Fruit fly (Drosophila melanogaster): ENCODE results near the gene alpha-Est5.

Gene alpha-Est5

dm6 chr3R:7492099-7492498 lies 44.1 kb downstream of the alpha-Est5 start (continued):
- no peak for TF ChIP-seq CG32767 (GFP tag; IDR thresholded peaks at IDR 0.05)
- TF ChIP-seq CG13287 (GFP tag; IDR thresholded peaks at IDR 0.05; ENCODE audit: partially characterized antibody): peak; percentile 48; the same call in 1 of the 2 replicates
- peak; percentile 61 for TF ChIP-seq slbo (GFP tag; IDR thresholded peaks at IDR 0.05)
- TF ChIP-seq HLH4C (GFP tag; IDR thresholded peaks at IDR 0.05; ENCODE audit: partially characterized antibody): peak; percentile 91
- TF ChIP-seq Deaf1 (tag; optimal IDR thresholded peaks at IDR 0.05): no peak
- peak; percentile 41; the same call in 1 of the 2 replicates for TF ChIP-seq al (GFP tag; IDR thresholded peaks at IDR 0.05)
- peak; percentile 34; the same call in 1 of the 2 replicates for TF ChIP-seq vvl (GFP tag; IDR thresholded peaks at IDR 0.05)
- 0 out of 3 replicates have a peak, but pooled peaks have one; percentile 11 for TF ChIP-seq CG34422 (GFP tag; IDR thresholded peaks at IDR 0.05)
- peak; percentile 33 for TF ChIP-seq Oli (tag; optimal IDR thresholded peaks at IDR 0.05)
- peak; percentile 9 for TF ChIP-seq CG7928 (GFP tag; optimal IDR thresholded peaks at IDR 0.05)
- peak; percentile 25 for TF ChIP-seq Blimp-1 (GFP tag; optimal IDR thresholded peaks at IDR 0.05)
- peak; percentile 40 for TF ChIP-seq Ptx1 (GFP tag; IDR thresholded peaks at IDR 0.05)
- TF ChIP-seq toy (GFP tag; IDR thresholded peaks at IDR 0.05): 0 out of 2 replicates have a peak, but pooled peaks have one; percentile 15
- TF ChIP-seq insv (GFP tag; optimal IDR thresholded peaks at IDR 0.05): no peak
- peak; percentile 4 for TF ChIP-seq tin (GFP tag; optimal IDR thresholded peaks at IDR 0.05)
- TF ChIP-seq jumu (GFP tag; optimal IDR thresholded peaks at IDR 0.05): no peak
- peak; percentile 54; the same call in 1 of the 3 replicates for TF ChIP-seq CG6791 (GFP tag; IDR thresholded peaks at IDR 0.05; ENCODE audit: partially characterized antibody)
- TF ChIP-seq Meics (GFP tag; optimal IDR thresholded peaks at IDR 0.05): peak; percentile 26
- 0 out of 2 replicates have a peak, but pooled peaks have one; percentile 15 for TF ChIP-seq CG32772 (GFP tag; IDR thresholded peaks at IDR 0.05)
- peak; percentile 62 for TF ChIP-seq CG16813 (GFP tag; IDR thresholded peaks at IDR 0.05; ENCODE audit: partially characterized antibody)
- peak; percentile 28 for TF ChIP-seq CG17359 (tag; optimal IDR thresholded peaks at IDR 0.05)
- TF ChIP-seq ato (GFP tag; IDR thresholded peaks at IDR 0.05; ENCODE audit: partially characterized antibody): peak; percentile 65
- TF ChIP-seq CG11504 (tag; optimal IDR thresholded peaks at IDR 0.05): peak; percentile 45
- TF ChIP-seq ftz-f1 (GFP tag; optimal IDR thresholded peaks at IDR 0.05): peak; percentile 89
- TF ChIP-seq dmrt99B (tag; optimal IDR thresholded peaks at IDR 0.05): peak; percentile 22
- peak; percentile 58 for TF ChIP-seq exex (tag; optimal IDR thresholded peaks at IDR 0.05)

dm6 chr3R:7491453-7491853 lies 44.7 kb downstream of the alpha-Est5 start:
- no peak for TF ChIP-seq CG2199 (GFP tag; IDR thresholded peaks at IDR 0.05)
- peak; percentile 87 for TF ChIP-seq Blimp-1 (GFP tag; optimal IDR thresholded peaks at IDR 0.05)
- no peak for TF ChIP-seq Ssrp (tag; optimal IDR thresholded peaks at IDR 0.05)
- no peak for TF ChIP-seq CG6254 (GFP tag; optimal IDR thresholded peaks at IDR 0.05)
- TF ChIP-seq Kr (GFP tag; optimal IDR thresholded peaks at IDR 0.05): no peak
- no peak for TF ChIP-seq CG16813 (GFP tag; IDR thresholded peaks at IDR 0.05; ENCODE audit: partially characterized antibody)
- no peak for TF ChIP-seq CG10147 (GFP tag; optimal IDR thresholded peaks at IDR 0.05)
- TF ChIP-seq Hr3 (GFP tag; optimal IDR thresholded peaks at IDR 0.05): no peak
- no peak for TF ChIP-seq MBD-R2 (GFP tag; IDR thresholded peaks at IDR 0.05)
- TF ChIP-seq Nf-YC (tag; optimal IDR thresholded peaks at IDR 0.05): no peak
- no peak for TF ChIP-seq CG8388 (GFP tag; optimal IDR thresholded peaks at IDR 0.05)
- no peak for TF ChIP-seq CG30431 (GFP tag; optimal IDR thresholded peaks at IDR 0.05)
- no peak for TF ChIP-seq CG4424 (GFP tag; optimal IDR thresholded peaks at IDR 0.05)
- peak; percentile 28 for TF ChIP-seq CG10543 (GFP tag; optimal IDR thresholded peaks at IDR 0.05)
- TF ChIP-seq kay (GFP tag; optimal IDR thresholded peaks at IDR 0.05): no peak
- no peak for TF ChIP-seq CG30403 (GFP tag; optimal IDR thresholded peaks at IDR 0.05)
- no peak for TF ChIP-seq CG15696 (tag; optimal IDR thresholded peaks at IDR 0.05)
- no peak for TF ChIP-seq CG10431 (GFP tag; optimal IDR thresholded peaks at IDR 0.05)
- TF ChIP-seq pho (GFP tag; optimal IDR thresholded peaks at IDR 0.05): no peak
- no peak for TF ChIP-seq fd96Cb (tag; optimal IDR thresholded peaks at IDR 0.05)
- TF ChIP-seq CG13894 (tag; optimal IDR thresholded peaks at IDR 0.05): peak; percentile 30
- TF ChIP-seq Asciz (GFP tag; optimal IDR thresholded peaks at IDR 0.05): no peak
- TF ChIP-seq pb (GFP tag; optimal IDR thresholded peaks at IDR 0.05): no peak
- no peak for TF ChIP-seq Sox100B (GFP tag; optimal IDR thresholded peaks at IDR 0.05)
- no peak for TF ChIP-seq CG4360 (GFP tag; IDR thresholded peaks at IDR 0.05)
- TF ChIP-seq sug (tag; optimal IDR thresholded peaks at IDR 0.05): peak; percentile 74
- no peak for TF ChIP-seq Ptx1 (GFP tag; IDR thresholded peaks at IDR 0.05)
